Worm (Caenorhabditis elegans): ENCODE results near the gene D1044.6.

The D1044.6 gene

ce11 chrIII:5521930-5522329 lies 21.0 kb downstream of the D1044.6 start, which contains the start of gene D1044.4:
Gene D1044.4 (minus strand): TSS chrIII:5522030.
- no peak for TF ChIP-seq nhr-21 (tag; optimal IDR thresholded peaks at IDR 0.05)
- no peak for TF ChIP-seq R02D3.7 (tag; optimal IDR thresholded peaks at IDR 0.05)
- TF ChIP-seq nhr-10 (tag; optimal IDR thresholded peaks at IDR 0.05), result no peak
- no peak for TF ChIP-seq lsy-2 (tag; optimal IDR thresholded peaks at IDR 0.05)
- TF ChIP-seq nhr-23 (tag; optimal IDR thresholded peaks at IDR 0.05), result no peak
- TF ChIP-seq F13H6.1 (tag; optimal IDR thresholded peaks at IDR 0.05), result no peak
- TF ChIP-seq unc-55 (GFP tag; optimal IDR thresholded peaks at IDR 0.05), result no peak
- TF ChIP-seq fos-1 (tag; optimal IDR thresholded peaks at IDR 0.05), result no peak
- no peak for TF ChIP-seq crh-2 (tag; optimal IDR thresholded peaks at IDR 0.05)
- TF ChIP-seq dmd-4 (tag; optimal IDR thresholded peaks at IDR 0.05), result no peak
- TF ChIP-seq peb-1 (tag; optimal IDR thresholded peaks at IDR 0.05), result no peak
- no peak for TF ChIP-seq nhr-129 (tag; optimal IDR thresholded peaks at IDR 0.05)
- no peak for TF ChIP-seq ztf-1 (GFP tag; conservative IDR thresholded peaks at IDR 0.05)
- TF ChIP-seq zag-1 (tag; optimal IDR thresholded peaks at IDR 0.05), result no peak
- TF ChIP-seq mbf-1 (tag; optimal IDR thresholded peaks at IDR 0.05), result no peak
- TF ChIP-seq nhr-237 (tag; optimal IDR thresholded peaks at IDR 0.05), result no peak
- TF ChIP-seq nhr-12 (tag; optimal IDR thresholded peaks at IDR 0.05), result no peak
- no peak for TF ChIP-seq sma-3 (GFP tag; optimal IDR thresholded peaks at IDR 0.05)

DNA sequence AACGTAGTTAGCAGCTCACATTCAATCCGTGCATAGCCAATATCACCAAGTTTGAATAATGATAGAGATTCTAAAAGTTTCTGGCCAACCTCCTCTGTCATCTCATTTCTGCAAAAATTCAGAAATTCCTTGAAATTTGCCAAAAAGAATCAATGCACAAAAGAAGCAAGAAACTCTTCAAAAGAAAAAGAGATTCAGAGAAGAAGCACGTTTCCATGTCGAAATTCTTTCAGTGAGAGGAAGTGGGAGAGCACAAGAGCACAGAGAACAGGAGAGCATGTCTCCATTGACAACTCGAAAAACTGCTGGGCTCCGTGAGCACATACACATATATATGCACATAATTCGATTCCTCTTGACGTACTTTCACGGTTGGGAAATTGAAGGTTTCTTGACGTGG lies 25.6 kb downstream of the D1044.6 start, which contains the start of gene nekl-4:
Gene nekl-4 (minus strand): TSS at position 101 of the 400 bp plus-strand sequence.
- TF ChIP-seq peb-1 (tag; optimal IDR thresholded peaks at IDR 0.05) (no peak), elt-3 (tag; optimal IDR thresholded peaks at IDR 0.05) (no peak), ZK546.5 (tag; optimal IDR thresholded peaks at IDR 0.05) (no peak), ceh-16 (tag; optimal IDR thresholded peaks at IDR 0.05) (no peak), lin-39 (tag; optimal IDR thresholded peaks at IDR 0.05) (no peak), dmd-4 (tag; optimal IDR thresholded peaks at IDR 0.05) (no peak), ztf-11 (tag; optimal IDR thresholded peaks at IDR 0.05) (no peak), blmp-1 (tag; optimal IDR thresholded peaks at IDR 0.05; ENCODE audit: insufficient read depth) (no peak), lin-11 (tag; optimal IDR thresholded peaks at IDR 0.05) (no peak), unc-62 (GFP tag; optimal IDR thresholded peaks at IDR 0.05) (no peak), sma-3 (GFP tag; optimal IDR thresholded peaks at IDR 0.05) (no peak)

- TF ChIP-seq nhr-12 (tag; optimal IDR thresholded peaks at IDR 0.05) (no peak), lin-11 (tag; optimal IDR thresholded peaks at IDR 0.05) (no peak), blmp-1 (tag; optimal IDR thresholded peaks at IDR 0.05; ENCODE audit: insufficient read depth) (no peak), nhr-11 (tag; optimal IDR thresholded peaks at IDR 0.05) (no peak), mbf-1 (tag; optimal IDR thresholded peaks at IDR 0.05) (no peak), egl-27 (tag; optimal IDR thresholded peaks at IDR 0.05) (no peak), aly-2 (tag; optimal IDR thresholded peaks at IDR 0.05) (no peak), nhr-6 (tag; optimal IDR thresholded peaks at IDR 0.05) (no peak), nhr-25 (tag; optimal IDR thresholded peaks at IDR 0.05) (no peak), ztf-4 (tag; optimal IDR thresholded peaks at IDR 0.05) (no peak), ztf-1 (GFP tag; conservative IDR thresholded peaks at IDR 0.05) (no peak), nhr-77 (tag; optimal IDR thresholded peaks at IDR 0.05) (no peak), mab-5 (tag; optimal IDR thresholded peaks at IDR 0.05) (no peak), F13H6.1 (tag; optimal IDR thresholded peaks at IDR 0.05) (no peak), ZK546.5 (tag; optimal IDR thresholded peaks at IDR 0.05) (no peak), crh-2 (tag; optimal IDR thresholded peaks at IDR 0.05) (no peak), ceh-82 (tag; optimal IDR thresholded peaks at IDR 0.05) (no peak), unc-62 (GFP tag; optimal IDR thresholded peaks at IDR 0.05) (no peak), alr-1 (tag; optimal IDR thresholded peaks at IDR 0.05) (no peak), nhr-129 (tag; optimal IDR thresholded peaks at IDR 0.05) (no peak)
Observed at ce11 chrIII:5512502-5512901, 30.5 kb downstream of the D1044.6 start, which contains the start of gene pqn-25. Gene pqn-25 (minus strand): TSS chrIII:5512602.

DNA sequence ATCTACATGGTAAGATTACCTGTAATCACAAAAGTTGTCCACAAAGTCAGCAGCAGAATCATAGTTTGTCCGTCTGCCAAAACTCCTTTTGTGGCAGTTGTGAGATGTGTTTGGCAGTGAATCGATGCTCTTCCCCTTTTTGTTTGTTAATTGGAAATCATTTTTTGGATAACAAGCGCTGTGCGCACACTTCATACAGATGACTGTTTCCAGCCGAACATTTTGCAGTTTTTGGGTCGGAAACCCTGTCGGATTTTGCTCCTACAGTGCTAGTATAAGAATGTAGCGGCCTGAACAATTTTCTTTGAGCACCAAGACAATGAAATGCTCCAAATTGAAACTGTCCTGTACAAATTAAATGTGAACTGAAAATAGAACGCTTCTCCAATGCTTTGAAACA lies 34.3 kb downstream of the D1044.6 start, which contains the start of gene D1044.7:
Gene D1044.7 (minus strand): TSS at position 101 of the 400 bp plus-strand sequence.
- TF ChIP-seq snpc-4 (tag; optimal IDR thresholded peaks at IDR 0.05) (no peak), sma-9 (GFP tag; optimal IDR thresholded peaks at IDR 0.05) (no peak), sma-9 (tag; optimal IDR thresholded peaks at IDR 0.05) (no peak), R02D3.7 (tag; optimal IDR thresholded peaks at IDR 0.05) (no peak), lin-13 (GFP tag; optimal IDR thresholded peaks at IDR 0.05) (no peak), zag-1 (tag; optimal IDR thresholded peaks at IDR 0.05) (no peak), aly-2 (tag; optimal IDR thresholded peaks at IDR 0.05) (no peak), C34F6.9 (tag; optimal IDR thresholded peaks at IDR 0.05) (no peak), sem-4 (tag; optimal IDR thresholded peaks at IDR 0.05) (no peak), nhr-129 (tag; optimal IDR thresholded peaks at IDR 0.05) (no peak), nhr-23 (tag; optimal IDR thresholded peaks at IDR 0.05) (no peak), mbf-1 (tag; optimal IDR thresholded peaks at IDR 0.05) (no peak)
